Fruit fly (Drosophila melanogaster) whole organism, prepupa: ENCODE results near the gene C1GalTA.

Experiments used
- Blimp-1 ChIP-seq: fragments of 200-800 bp; sonication (Bioruptor generic); optimal IDR thresholded peaks from 3 replicates; lab custom pipeline; 2017; ENCODE audit warnings: missing biosample characterization, missing genetic modification characterization, mild to moderate bottlenecking, moderate library complexity, missing genetic modification reagents
- CG10631 ChIP-seq: fragments of 200-800 bp; sonication (Bioruptor generic); optimal IDR thresholded peaks from 2 replicates; lab custom pipeline; 2016; ENCODE audit warnings: missing biosample characterization, missing genetic modification characterization
- CG11294 ChIP-seq: fragments of 200-800 bp; sonication (Bioruptor generic); IDR thresholded peaks from 2 replicates; pipeline ENCODE4 v1.3.6; 2022; ENCODE audit warnings: missing biosample characterization, missing genetic modification characterization
- CG11762 ChIP-seq: fragments of 200-800 bp; sonication (Bioruptor generic); optimal IDR thresholded peaks from 3 replicates; lab custom pipeline; 2016; ENCODE audit warnings: missing biosample characterization, missing genetic modification characterization; ENCODE audit not compliant: insufficient read depth
- CG11902 ChIP-seq: fragments of 200-800 bp; sonication (Bioruptor generic); optimal IDR thresholded peaks from 3 replicates; lab custom pipeline; 2016; ENCODE audit warnings: missing biosample characterization, missing genetic modification characterization
- CG15336 ChIP-seq: fragments of 200-800 bp; sonication (Bioruptor generic); IDR thresholded peaks from 2 replicates; pipeline ENCODE4 v1.3.6; 2022; ENCODE audit warnings: missing biosample characterization, missing genetic modification characterization
- CG16779 ChIP-seq: fragments of 200-800 bp; sonication (Bioruptor generic); optimal IDR thresholded peaks from 3 replicates; lab custom pipeline; 2017; ENCODE audit warnings: missing biosample characterization, mild to moderate bottlenecking, missing genetic modification characterization
- CG3032 ChIP-seq: fragments of 200-800 bp; optimal IDR thresholded peaks from 2 replicates; lab custom pipeline; 2019; ENCODE audit warnings: missing biosample characterization, mild to moderate bottlenecking, missing genetic modification characterization, moderate library complexity
- CG31627 ChIP-seq: fragments of 200-800 bp; sonication (Bioruptor generic); optimal IDR thresholded peaks from 3 replicates; lab custom pipeline; 2016; ENCODE audit warnings: missing biosample characterization, missing genetic modification characterization
- CG32006 ChIP-seq: fragments of 200-800 bp; sonication (Bioruptor generic); optimal IDR thresholded peaks from 3 replicates; lab custom pipeline; 2017; ENCODE audit warnings: missing biosample characterization, mild to moderate bottlenecking, missing genetic modification characterization
- CG3919 ChIP-seq: fragments of 200-800 bp; sonication (Bioruptor generic); optimal IDR thresholded peaks from 3 replicates; lab custom pipeline; 2016; ENCODE audit warnings: missing biosample characterization, missing genetic modification characterization
- CG4318 ChIP-seq: fragments of 200-800 bp; sonication (Bioruptor generic); optimal IDR thresholded peaks from 3 replicates; lab custom pipeline; 2017; ENCODE audit warnings: missing biosample characterization, mild to moderate bottlenecking, missing genetic modification characterization
- CG6276 ChIP-seq: fragments of 200-800 bp; sonication (Bioruptor generic); optimal IDR thresholded peaks from 2 replicates; lab custom pipeline; 2017; ENCODE audit warnings: missing biosample characterization, mild to moderate bottlenecking, missing genetic modification characterization
- CG6808 ChIP-seq: fragments of 200-800 bp; sonication (Bioruptor generic); optimal IDR thresholded peaks from 3 replicates; lab custom pipeline; 2017; ENCODE audit warnings: missing biosample characterization, missing genetic modification characterization, mild to moderate bottlenecking, moderate library complexity, missing genetic modification reagents
- CG6854 ChIP-seq: fragments of 200-800 bp; sonication (Bioruptor generic); optimal IDR thresholded peaks from 2 replicates; lab custom pipeline; 2017; ENCODE audit warnings: missing biosample characterization, mild to moderate bottlenecking, missing genetic modification characterization
- CG7368 ChIP-seq: fragments of 200-800 bp; sonication (Bioruptor generic); optimal IDR thresholded peaks from 3 replicates; lab custom pipeline; 2016; ENCODE audit warnings: missing biosample characterization, missing genetic modification characterization
- CG8119 ChIP-seq: fragments of 200-800 bp; sonication (Bioruptor generic); IDR thresholded peaks from 3 replicates; pipeline ENCODE4 v1.3.6; 2022; ENCODE audit warnings: missing biosample characterization, missing genetic modification characterization
- CG8319 ChIP-seq: fragments of 200-800 bp; sonication (Bioruptor generic); optimal IDR thresholded peaks from 3 replicates; lab custom pipeline; 2016; ENCODE audit warnings: missing biosample characterization, missing genetic modification characterization
- CG8632 ChIP-seq: fragments of 200-800 bp; sonication (Bioruptor generic); optimal IDR thresholded peaks from 3 replicates; lab custom pipeline; 2016; ENCODE audit warnings: missing biosample characterization, missing genetic modification characterization
- Eip75B ChIP-seq: fragments of 200-800 bp; sonication (Bioruptor generic); optimal IDR thresholded peaks from 3 replicates; lab custom pipeline; 2016; ENCODE audit warnings: missing biosample characterization, missing genetic modification characterization
- Eip78C ChIP-seq: fragments of 200-800 bp; sonication (Bioruptor generic); peaks from one replicate; lab custom pipeline; 2016; ENCODE audit warnings: missing biosample characterization, missing genetic modification characterization
- Eip93F ChIP-seq: fragments of 200-800 bp; sonication (Bioruptor generic); optimal IDR thresholded peaks from 2 replicates; lab custom pipeline; 2016; ENCODE audit warnings: missing biosample characterization, mild to moderate bottlenecking, missing genetic modification characterization
- Ets21C ChIP-seq: fragments of 200-800 bp; sonication (Bioruptor generic); optimal IDR thresholded peaks from 3 replicates; lab custom pipeline; 2016; ENCODE audit warnings: missing biosample characterization, missing genetic modification characterization
- Ets96B ChIP-seq: fragments of 200-800 bp; optimal IDR thresholded peaks from 2 replicates; lab custom pipeline; 2019; ENCODE audit warnings: missing biosample characterization, mild to moderate bottlenecking, missing genetic modification characterization, moderate library complexity
- Gug ChIP-seq: fragments of 200-800 bp; sonication (Bioruptor generic); IDR thresholded peaks from 2 replicates; pipeline ENCODE4 v1.3.6; 2022; ENCODE audit warnings: missing biosample characterization, missing genetic modification characterization
- Hr38 ChIP-seq: sonication (Bioruptor generic); optimal IDR thresholded peaks from 2 replicates; lab custom pipeline; 2016; ENCODE audit warnings: missing biosample characterization, missing genetic modification characterization
- Hr39 ChIP-seq: fragments of 200-800 bp; sonication (Bioruptor generic); optimal IDR thresholded peaks from 2 replicates; lab custom pipeline; 2016; ENCODE audit warnings: missing biosample characterization, missing genetic modification characterization
- Lpt ChIP-seq: fragments of 200-800 bp; sonication (Bioruptor generic); optimal IDR thresholded peaks from 3 replicates; lab custom pipeline; 2016; ENCODE audit warnings: missing biosample characterization, missing genetic modification characterization
- Smox ChIP-seq: fragments of 200-800 bp; sonication (Bioruptor generic); optimal IDR thresholded peaks from 3 replicates; lab custom pipeline; 2016; ENCODE audit warnings: missing biosample characterization, missing genetic modification characterization
- Sox102F ChIP-seq: fragments of 200-800 bp; sonication (Bioruptor generic); optimal IDR thresholded peaks from 2 replicates; lab custom pipeline; 2016; ENCODE audit warnings: missing biosample characterization, mild to moderate bottlenecking, missing genetic modification characterization
- Sox14 ChIP-seq: fragments of 200-800 bp; sonication (Bioruptor generic); optimal IDR thresholded peaks from 3 replicates; lab custom pipeline; 2016; ENCODE audit warnings: missing biosample characterization, missing genetic modification characterization
- Sox15 ChIP-seq: fragments of 200-800 bp; sonication (Bioruptor generic); optimal IDR thresholded peaks from 3 replicates; lab custom pipeline; 2016; ENCODE audit warnings: missing biosample characterization, missing genetic modification characterization
- acj6 ChIP-seq: fragments of 200-800 bp; sonication (Bioruptor generic); optimal IDR thresholded peaks from 3 replicates; lab custom pipeline; 2016; ENCODE audit warnings: missing biosample characterization, missing genetic modification characterization
- cyc ChIP-seq: fragments of 200-800 bp; sonication (Bioruptor generic); optimal IDR thresholded peaks from 3 replicates; lab custom pipeline; 2016; ENCODE audit warnings: missing biosample characterization, missing genetic modification characterization
- dsx ChIP-seq: fragments of 200-800 bp; optimal IDR thresholded peaks from 3 replicates; lab custom pipeline; 2019; ENCODE audit warnings: missing biosample characterization, mild to moderate bottlenecking, missing genetic modification characterization, moderate library complexity; ENCODE audit not compliant: poor library complexity, severe bottlenecking
- eg ChIP-seq: fragments of 200-800 bp; sonication (Bioruptor generic); IDR thresholded peaks from 3 replicates; pipeline ENCODE4 v1.3.6; 2022; ENCODE audit warnings: missing biosample characterization, missing genetic modification characterization
- esn ChIP-seq: fragments of 200-800 bp; sonication (Bioruptor generic); optimal IDR thresholded peaks from 2 replicates; lab custom pipeline; 2016; ENCODE audit warnings: missing biosample characterization, mild to moderate bottlenecking, missing genetic modification characterization, moderate library complexity
- fd59A ChIP-seq: fragments of 200-800 bp; sonication (Bioruptor generic); optimal IDR thresholded peaks from 2 replicates; lab custom pipeline; 2017; ENCODE audit warnings: missing biosample characterization, mild to moderate bottlenecking, missing genetic modification characterization, missing genetic modification reagents
- fd85E ChIP-seq: fragments of 200-800 bp; sonication (Bioruptor generic); optimal IDR thresholded peaks from 3 replicates; lab custom pipeline; 2016; ENCODE audit warnings: missing biosample characterization, missing genetic modification characterization
- lz ChIP-seq: fragments of 200-800 bp; sonication (Bioruptor generic); optimal IDR thresholded peaks from 3 replicates; lab custom pipeline; 2016; ENCODE audit warnings: missing biosample characterization, missing genetic modification characterization
- net ChIP-seq: fragments of 200-800 bp; sonication (Bioruptor generic); optimal IDR thresholded peaks from 3 replicates; lab custom pipeline; 2016; ENCODE audit warnings: missing biosample characterization, missing genetic modification characterization
- pdm3 ChIP-seq: fragments of 200-800 bp; sonication (Bioruptor generic); optimal IDR thresholded peaks from 3 replicates; lab custom pipeline; 2016; ENCODE audit warnings: missing biosample characterization, missing genetic modification characterization
- salr ChIP-seq, 2 experiments: fragments of 200-800 bp; sonication (Bioruptor generic); optimal IDR thresholded peaks; 3 replicates each; lab custom pipeline; 2016 to 2018; ENCODE audit warnings: missing biosample characterization in 2 of 2, missing genetic modification characterization in 2 of 2, mild to moderate bottlenecking in 1 of 2
- ss ChIP-seq, 2 experiments: fragments of 200-800 bp; sonication (Bioruptor generic); optimal IDR thresholded peaks; 2 replicates in 1 of 2; 3 replicates in 1 of 2; lab custom pipeline; 2017 to 2018; ENCODE audit warnings: mild to moderate bottlenecking in 2 of 2, missing biosample characterization in 2 of 2, missing genetic modification characterization in 2 of 2, moderate library complexity in 1 of 2
- svp ChIP-seq: fragments of 200-800 bp; sonication (Bioruptor generic); peaks from one replicate; lab custom pipeline; 2016; ENCODE audit warnings: missing biosample characterization, missing genetic modification characterization
- topi ChIP-seq: fragments of 200-800 bp; sonication (Bioruptor generic); optimal IDR thresholded peaks from 3 replicates; lab custom pipeline; 2016; ENCODE audit warnings: missing biosample characterization, missing genetic modification characterization
- vri ChIP-seq: fragments of 200-800 bp; sonication (Bioruptor generic); optimal IDR thresholded peaks from 3 replicates; lab custom pipeline; 2016; ENCODE audit warnings: missing biosample characterization, mild to moderate bottlenecking, missing genetic modification characterization

C1GalTA gene

dm6 chr2L:8987251-8987937 lies 36.4 kb upstream of the C1GalTA start:
- TF ChIP-seq dsx (GFP tag; lab: Kevin White, UChicago), result peak; percentile 92
- TF ChIP-seq Eip93F, result no peak
- TF ChIP-seq svp (GFP tag; lab: Kevin White, UChicago), result peak; percentile 82

- TF ChIP-seq CG11294 (GFP tag; lab: Robert Waterston, UW), result peak; percentile 92
- peak; percentile 98 for TF ChIP-seq esn (GFP tag; lab: Kevin White, UChicago)
- peak; percentile 86 to 90 for TF ChIP-seq ss (GFP tag; optimal IDR thresholded peaks at IDR 0.05; lab: Kevin White, UChicago)
- peak; percentile 95 for TF ChIP-seq acj6 (GFP tag; lab: Kevin White, UChicago)
- peak; percentile 88 for TF ChIP-seq CG8319 (GFP tag; lab: Kevin White, UChicago)
- TF ChIP-seq Hr39 (GFP tag; lab: Kevin White, UChicago), result peak; percentile 91
- TF ChIP-seq vri (GFP tag; lab: Kevin White, UChicago), result peak; percentile 95
- TF ChIP-seq CG32006, result peak; percentile 94
- peak; percentile 96 for TF ChIP-seq pdm3 (GFP tag; lab: Kevin White, UChicago)
- peak; percentile 82 for TF ChIP-seq CG4318
- TF ChIP-seq Eip93F, result peak; percentile 72
- peak; percentile 88 for TF ChIP-seq CG6808 (GFP tag; lab: Kevin White, UChicago)
- peak; percentile 98 for TF ChIP-seq eg (GFP tag; lab: Robert Waterston, UW)
- peak; percentile 77 for TF ChIP-seq fd85E (GFP tag; lab: Kevin White, UChicago)
- peak; percentile 91 for TF ChIP-seq Eip75B (GFP tag; lab: Kevin White, UChicago)
- TF ChIP-seq Ets96B (tag; lab: Kevin White, UChicago), result peak; percentile 86
- peak; percentile 95 for TF ChIP-seq CG31627 (GFP tag; lab: Kevin White, UChicago)
- TF ChIP-seq topi, result peak; percentile 97
- TF ChIP-seq Smox (GFP tag; lab: Kevin White, UChicago), result peak; percentile 97
- TF ChIP-seq Ets21C (GFP tag; lab: Kevin White, UChicago), result peak; percentile 90
- peak; percentile 90 for TF ChIP-seq net
- peak; percentile 95 for TF ChIP-seq CG10631 (GFP tag; lab: Kevin White, UChicago)
- TF ChIP-seq cyc (GFP tag; lab: Kevin White, UChicago), result peak; percentile 96
- peak; percentile 80 for TF ChIP-seq Sox15 (GFP tag; lab: Kevin White, UChicago)
- peak; percentile 98 for TF ChIP-seq CG15336 (GFP tag; lab: Robert Waterston, UW)
- peak; percentile 99 for TF ChIP-seq Eip78C (GFP tag; lab: Kevin White, UChicago)
- peak; percentile 98 for TF ChIP-seq CG8119 (GFP tag; lab: Robert Waterston, UW)
- no peak for TF ChIP-seq CG6854 (GFP tag; lab: Kevin White, UChicago)
- TF ChIP-seq fd59A (GFP tag; lab: Kevin White, UChicago), result peak; percentile 85
- peak; percentile 76 for TF ChIP-seq CG16779 (tag; lab: Kevin White, UChicago)
- TF ChIP-seq CG11762, result peak; percentile 94
- TF ChIP-seq Blimp-1 (GFP tag; lab: Kevin White, UChicago), result peak; percentile 88
- peak; percentile 90 for TF ChIP-seq CG7368
- peak; percentile 98 for TF ChIP-seq svp (GFP tag; lab: Kevin White, UChicago)
- peak; percentile 66 to 94 for TF ChIP-seq salr (GFP tag; optimal IDR thresholded peaks at IDR 0.05; lab: Kevin White, UChicago)
- peak; percentile 86 for TF ChIP-seq CG11902 (GFP tag; lab: Kevin White, UChicago)
- peak; percentile 94 for TF ChIP-seq Sox102F
- TF ChIP-seq dsx (GFP tag; lab: Kevin White, UChicago), result peak; percentile 94
- TF ChIP-seq CG8632 (GFP tag; lab: Kevin White, UChicago), result peak; percentile 95
- peak; percentile 93 for TF ChIP-seq CG6276 (GFP tag; lab: Kevin White, UChicago)
- peak; percentile 98 for TF ChIP-seq CG3919 (GFP tag; lab: Kevin White, UChicago)
- peak; percentile 94 for TF ChIP-seq lz (GFP tag; lab: Kevin White, UChicago)
- TF ChIP-seq Lpt, result peak; percentile 92
- TF ChIP-seq Gug (GFP tag; lab: Robert Waterston, UW), result peak; percentile 95
- TF ChIP-seq CG3032 (tag; lab: Kevin White, UChicago), result peak; percentile 93
- TF ChIP-seq Sox14 (GFP tag; lab: Kevin White, UChicago), result peak; percentile 94
- no peak for TF ChIP-seq Hr38
These were observed 33.8 kb upstream of the C1GalTA start, which contains the start of gene CG13101 for dm6 chr2L:8984614-8985318. Gene CG13101, minus strand, starts transcription at chr2L:8984872.
